Fruit fly (Drosophila melanogaster): ENCODE data around the gene CG43098.

The CG43098 gene

DNA sequence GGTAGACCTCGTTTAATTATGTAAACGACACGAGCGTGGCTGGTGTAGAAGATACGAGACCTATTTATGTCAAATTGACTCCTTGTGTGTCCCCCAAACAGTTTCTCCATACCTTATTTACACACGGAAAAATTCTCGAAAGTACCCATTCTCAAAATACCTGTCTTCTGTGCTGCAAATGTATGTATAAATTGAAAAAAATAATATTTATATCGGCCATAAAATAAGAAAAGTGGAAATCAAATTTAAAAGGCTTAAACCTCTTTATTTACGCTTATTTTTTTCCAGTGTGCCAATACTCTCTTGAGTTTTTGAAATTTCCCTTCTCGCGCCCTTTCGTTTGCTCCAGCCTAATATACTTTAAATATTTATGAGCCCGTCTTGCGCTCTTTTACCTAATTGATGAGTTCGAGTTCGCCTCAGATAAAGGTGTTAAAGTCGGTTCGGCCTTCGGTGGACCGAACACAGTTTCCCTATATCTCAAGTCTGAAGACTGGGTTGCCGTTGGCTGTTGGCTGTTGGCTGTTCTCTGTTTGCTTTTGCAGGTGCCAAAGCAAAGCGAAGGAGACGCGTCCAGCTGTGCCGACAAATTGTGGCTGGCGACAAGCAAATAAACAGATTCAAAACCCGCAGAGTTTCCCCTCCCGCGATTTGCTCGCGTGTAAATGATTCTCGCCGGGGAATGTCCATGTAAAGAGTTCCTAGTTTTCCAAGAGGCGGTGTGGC, 20.1 kb upstream of the CG43098 start (continued):
- peak; percentile 37; the same call in 2 of the 3 replicates for TF ChIP-seq CG34422 (GFP tag; IDR thresholded peaks at IDR 0.05)
- TF ChIP-seq hkb (optimal IDR thresholded peaks at IDR 0.05) = no peak
- peak; percentile 73 for TF ChIP-seq hkb (GFP tag; IDR thresholded peaks at IDR 0.05)
- TF ChIP-seq pita (GFP tag; optimal IDR thresholded peaks at IDR 0.05) = no peak
- peak; percentile 64 for TF ChIP-seq cato (GFP tag; optimal IDR thresholded peaks at IDR 0.05; ENCODE audit: borderline replicate concordance)
- TF ChIP-seq CG2120 (GFP tag; optimal IDR thresholded peaks at IDR 0.05) = peak; percentile 19
- TF ChIP-seq Six4 (GFP tag; optimal IDR thresholded peaks at IDR 0.05) = peak; percentile 72
- TF ChIP-seq C15 (GFP tag; IDR thresholded peaks at IDR 0.05) = no peak
- no peak for TF ChIP-seq CHES-1-like (GFP tag; optimal IDR thresholded peaks at IDR 0.05)
- peak in 1 of 2 experiments; percentile 76 for TF ChIP-seq tll (GFP tag; optimal IDR thresholded peaks at IDR 0.05)
- TF ChIP-seq shn (GFP tag; optimal IDR thresholded peaks at IDR 0.05) = peak; percentile 46
- no peak for TF ChIP-seq CG10565 (GFP tag; optimal IDR thresholded peaks at IDR 0.05)
- peak; percentile 62 for TF ChIP-seq org-1 (GFP tag; optimal IDR thresholded peaks at IDR 0.05)
- TF ChIP-seq Lpt (GFP tag; optimal IDR thresholded peaks at IDR 0.05) = no peak
- peak; percentile 16 for TF ChIP-seq repo (GFP tag; optimal IDR thresholded peaks at IDR 0.05)
- TF ChIP-seq Myb (GFP tag; optimal IDR thresholded peaks at IDR 0.05) = peak; percentile 27
- TF ChIP-seq CG13624 (GFP tag; optimal IDR thresholded peaks at IDR 0.05) = no peak
- no peak for TF ChIP-seq CG11085 (GFP tag; IDR thresholded peaks at IDR 0.05)
- TF ChIP-seq vfl (GFP tag; optimal IDR thresholded peaks at IDR 0.05) = peak; percentile 1
- TF ChIP-seq CG10274 (GFP tag; optimal IDR thresholded peaks at IDR 0.05) = no peak
- no peak for TF ChIP-seq lab (GFP tag; optimal IDR thresholded peaks at IDR 0.05)
- peak; percentile 28 for TF ChIP-seq en (GFP tag; optimal IDR thresholded peaks at IDR 0.05)
- TF ChIP-seq dmrt11E (tag; optimal IDR thresholded peaks at IDR 0.05) = peak; percentile 97
- TF ChIP-seq jing (GFP tag; optimal IDR thresholded peaks at IDR 0.05) = peak; percentile 56
- peak; percentile 60 for TF ChIP-seq CG18619 (GFP tag; optimal IDR thresholded peaks at IDR 0.05)
- no peak for TF ChIP-seq NK7.1 (GFP tag; optimal IDR thresholded peaks at IDR 0.05)
- TF ChIP-seq Opbp (GFP tag; IDR thresholded peaks at IDR 0.05; ENCODE audit: partially characterized antibody) = no peak
- TF ChIP-seq Ptx1 (GFP tag; IDR thresholded peaks at IDR 0.05) = peak; percentile 50; the same call in 1 of the 2 replicates
- TF ChIP-seq HLH54F (GFP tag; optimal IDR thresholded peaks at IDR 0.05) = peak; percentile 0
- TF ChIP-seq klu (GFP tag; IDR thresholded peaks at IDR 0.05) = no peak
- peak; percentile 79 for TF ChIP-seq CG15696 (tag; optimal IDR thresholded peaks at IDR 0.05)
- no peak for TF ChIP-seq Nf-YC (tag; optimal IDR thresholded peaks at IDR 0.05)
- TF ChIP-seq CG2678 (tag; optimal IDR thresholded peaks at IDR 0.05) = peak; percentile 73
- TF ChIP-seq Blimp-1 (GFP tag; optimal IDR thresholded peaks at IDR 0.05) = peak; percentile 74
- peak; percentile 49; the same call in 1 of the 2 replicates for TF ChIP-seq seq (GFP tag; IDR thresholded peaks at IDR 0.05)
- peak; percentile 57 for TF ChIP-seq D19A (tag; optimal IDR thresholded peaks at IDR 0.05)
- peak; percentile 71 for TF ChIP-seq lilli (GFP tag; optimal IDR thresholded peaks at IDR 0.05)
- TF ChIP-seq gcm2 (GFP tag; optimal IDR thresholded peaks at IDR 0.05) = peak; percentile 57
- TF ChIP-seq pnt (GFP tag; optimal IDR thresholded peaks at IDR 0.05) = peak; percentile 71
- peak; percentile 46 for TF ChIP-seq Dek (tag; optimal IDR thresholded peaks at IDR 0.05)
- peak; percentile 93 for TF ChIP-seq vvl (GFP tag; IDR thresholded peaks at IDR 0.05)
- TF ChIP-seq CG7963 (GFP tag; IDR thresholded peaks at IDR 0.05; ENCODE audit: partially characterized antibody) = no peak
- TF ChIP-seq CG13296 (GFP tag; optimal IDR thresholded peaks at IDR 0.05) = peak; percentile 8
- TF ChIP-seq run (tag; optimal IDR thresholded peaks at IDR 0.05) = peak; percentile 58
- no peak for TF ChIP-seq CG15514 (GFP tag; optimal IDR thresholded peaks at IDR 0.05)
- TF ChIP-seq CG11456 (GFP tag; IDR thresholded peaks at IDR 0.05) = no peak
- no peak for TF ChIP-seq CG17186 (GFP tag; optimal IDR thresholded peaks at IDR 0.05)
- TF ChIP-seq CG14667 (GFP tag; IDR thresholded peaks at IDR 0.05) = peak; percentile 49; the same call in 1 of the 2 replicates
- peak; percentile 26 for TF ChIP-seq CG6683 (GFP tag; optimal IDR thresholded peaks at IDR 0.05)

Measured in whole organism, embryonic.